Worm (Caenorhabditis elegans) whole organism, L3 larva: ENCODE results near the gene W06G6.17.

Experiments
- R02D3.7 ChIP-seq: fragments of 150-350 bp; optimal IDR thresholded peaks from 2 replicates; lab custom pipeline; 2014; ENCODE audit warnings: missing biosample characterization, missing genetic modification characterization
- ama-1 ChIP-seq: fragments of 150-350 bp; optimal IDR thresholded peaks from 2 replicates; lab custom pipeline; 2018
- ceh-16 ChIP-seq: sonication (generic microtip); optimal IDR thresholded peaks from 2 replicates; lab custom pipeline; 2017; ENCODE audit warnings: missing biosample characterization, missing genetic modification characterization
- fkh-10 ChIP-seq: sonication (generic microtip); optimal IDR thresholded peaks from 2 replicates; lab custom pipeline; 2017; ENCODE audit warnings: missing biosample characterization, missing genetic modification reagents, missing genetic modification characterization
- lin-39 ChIP-seq: fragments of 150-350 bp; optimal IDR thresholded peaks from 2 replicates; lab custom pipeline; 2018; ENCODE audit warnings: missing biosample characterization, missing genetic modification reagents, missing genetic modification characterization
- mdl-1 ChIP-seq: fragments of 150-350 bp; optimal IDR thresholded peaks from 2 replicates; lab custom pipeline; 2014; ENCODE audit warnings: missing biosample characterization, missing genetic modification characterization
- nhr-12 ChIP-seq: fragments of 150-350 bp; optimal IDR thresholded peaks from 2 replicates; lab custom pipeline; 2014; ENCODE audit warnings: missing biosample characterization, missing genetic modification characterization
- nhr-25 ChIP-seq: sonication (generic microtip); optimal IDR thresholded peaks from 2 replicates; lab custom pipeline; 2017; ENCODE audit warnings: missing biosample characterization, missing genetic modification characterization
- pha-4 ChIP-seq: fragments of 150-350 bp; optimal IDR thresholded peaks from 2 replicates; lab custom pipeline; 2014; ENCODE audit warnings: missing biosample characterization, missing genetic modification reagents, missing genetic modification characterization
- sea-2 ChIP-seq: fragments of 150-350 bp; sonication (generic microtip); optimal IDR thresholded peaks from 4 replicates; lab custom pipeline; 2014; ENCODE audit warnings: missing biosample characterization, missing genetic modification reagents, missing genetic modification characterization
- skn-1 ChIP-seq: fragments of 150-350 bp; optimal IDR thresholded peaks from 2 replicates; lab custom pipeline; 2014; ENCODE audit warnings: missing biosample characterization, missing genetic modification characterization
- snpc-4 ChIP-seq: fragments of 150-350 bp; optimal IDR thresholded peaks from 2 replicates; lab custom pipeline; 2014; ENCODE audit warnings: missing biosample characterization, missing genetic modification characterization
- ztf-4 ChIP-seq: fragments of 150-350 bp; optimal IDR thresholded peaks from 2 replicates; lab custom pipeline; 2014; ENCODE audit warnings: missing biosample characterization, missing genetic modification characterization

DNA sequence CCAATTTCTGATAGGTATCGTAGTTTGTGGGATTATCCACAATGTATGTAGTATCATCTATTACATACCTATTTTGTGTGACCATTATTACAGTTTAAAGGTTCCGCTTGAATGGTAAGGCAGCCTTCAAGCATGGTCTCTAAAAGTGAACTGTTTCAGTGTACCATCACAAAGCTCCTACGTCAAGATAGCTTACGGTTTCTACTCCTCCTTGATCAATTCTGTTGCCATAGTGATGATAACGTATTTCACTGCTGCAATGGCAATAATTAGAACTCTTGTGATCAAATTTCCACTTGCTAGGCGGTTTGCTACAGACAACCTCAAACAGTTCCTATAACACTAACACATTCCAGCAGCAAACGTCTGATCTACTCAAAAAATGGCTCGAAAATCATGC lies 38.3 kb upstream of the W06G6.17 start:
- TF ChIP-seq ama-1 (lab: Kevin White, UChicago), result no peak
- TF ChIP-seq fkh-10 (GFP tag; lab: Kevin White, UChicago), result no peak
- TF ChIP-seq mdl-1 (tag; lab: Kevin White, UChicago), result no peak
- no peak for TF ChIP-seq pha-4 (tag; lab: Kevin White, UChicago)
- TF ChIP-seq sea-2 (GFP tag; lab: Kevin White, UChicago), result no peak
- TF ChIP-seq snpc-4 (tag; lab: Kevin White, UChicago), result no peak
- TF ChIP-seq R02D3.7 (tag; lab: Kevin White, UChicago), result no peak
- TF ChIP-seq ztf-4 (tag; lab: Kevin White, UChicago), result no peak
- TF ChIP-seq nhr-25, result no peak
- no peak for TF ChIP-seq ceh-16 (tag; lab: Kevin White, UChicago)
- no peak for TF ChIP-seq nhr-12 (tag; lab: Kevin White, UChicago)
- TF ChIP-seq skn-1, result no peak
- no peak for TF ChIP-seq lin-39
